Worm (Caenorhabditis elegans) whole organism, early embryonic: Measurements from ENCODE around the gene T08D10.3.

Source experiments
- B0310.2 ChIP-seq: sonication (generic microtip); optimal IDR thresholded peaks from 2 replicates; lab custom pipeline; 2016; ENCODE audit warnings: mild to moderate bottlenecking, missing genetic modification characterization, missing compliant biosample characterization
- F13C5.2 ChIP-seq: sonication (generic microtip); optimal IDR thresholded peaks from 2 replicates; lab custom pipeline; 2017; ENCODE audit warnings: mild to moderate bottlenecking, missing genetic modification characterization, inconsistent platforms, missing compliant biosample characterization
- ama-1 ChIP-seq: fragments of 150-350 bp; optimal IDR thresholded peaks from 2 replicates; lab custom pipeline; 2014
- flt-1 ChIP-seq: fragments of 200-800 bp; sonication (Bioruptor generic); IDR thresholded peaks from 2 replicates; pipeline ENCODE4 v1.3.6; 2022; ENCODE audit warnings: missing genetic modification characterization, missing compliant biosample characterization
- hmbx-1 ChIP-seq: sonication (generic microtip); optimal IDR thresholded peaks from 2 replicates; lab custom pipeline; 2016; ENCODE audit warnings: mild to moderate bottlenecking, missing genetic modification characterization, missing compliant biosample characterization
- scrt-1 ChIP-seq: fragments of 200-800 bp; sonication (Bioruptor generic); IDR thresholded peaks from 2 replicates; pipeline ENCODE4 v1.3.6; 2022; ENCODE audit warnings: missing genetic modification characterization, missing compliant biosample characterization

DNA sequence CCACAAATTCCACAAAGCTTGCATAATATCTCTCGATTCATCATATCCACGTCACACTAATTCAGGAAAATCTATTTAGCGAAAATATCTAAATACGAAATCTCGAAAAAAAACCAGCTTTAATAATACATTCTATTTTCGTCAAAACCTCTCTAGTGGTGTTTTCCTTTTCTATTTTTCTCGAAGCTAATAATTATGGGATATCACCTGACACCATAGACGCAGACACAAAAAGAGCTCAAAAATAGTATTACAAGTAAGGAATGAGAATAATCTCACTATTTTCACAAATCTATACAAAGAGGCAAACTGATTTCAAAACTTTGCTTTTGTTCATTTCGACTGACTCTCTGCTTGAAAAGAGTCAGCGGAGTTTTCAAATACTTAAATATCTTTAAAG, 13.9 kb downstream of the T08D10.3 start:
- TF ChIP-seq F13C5.2 = no peak
- no peak for TF ChIP-seq ama-1
- TF ChIP-seq flt-1 (GFP tag; lab: Robert Waterston, UW) = no peak
- TF ChIP-seq B0310.2 = no peak
- no peak for TF ChIP-seq scrt-1 (GFP tag; lab: Robert Waterston, UW)
- TF ChIP-seq hmbx-1 (tag; lab: Kevin White, UChicago) = no peak
